Worm (Caenorhabditis elegans): ENCODE data around the gene sgo-1.

- TF ChIP-seq nhr-237 (tag; optimal IDR thresholded peaks at IDR 0.05) (no peak), sem-2 (GFP tag; optimal IDR thresholded peaks at IDR 0.05) (no peak), nhr-28 (tag; optimal IDR thresholded peaks at IDR 0.05) (no peak), M03D4.4 (tag; optimal IDR thresholded peaks at IDR 0.05) (no peak), lin-13 (tag; optimal IDR thresholded peaks at IDR 0.05) (no peak), snpc-4 (tag; optimal IDR thresholded peaks at IDR 0.05) (no peak), ham-2 (GFP tag; optimal IDR thresholded peaks at IDR 0.05) (no peak)
Measured at ce11 chrIV:7754114-7754513, 42.2 kb downstream of the sgo-1 start.

Measured in whole organism, mixed stage, embryonic.